Worm (Caenorhabditis elegans): ENCODE measurements around the gene C05D9.4.

DNA sequence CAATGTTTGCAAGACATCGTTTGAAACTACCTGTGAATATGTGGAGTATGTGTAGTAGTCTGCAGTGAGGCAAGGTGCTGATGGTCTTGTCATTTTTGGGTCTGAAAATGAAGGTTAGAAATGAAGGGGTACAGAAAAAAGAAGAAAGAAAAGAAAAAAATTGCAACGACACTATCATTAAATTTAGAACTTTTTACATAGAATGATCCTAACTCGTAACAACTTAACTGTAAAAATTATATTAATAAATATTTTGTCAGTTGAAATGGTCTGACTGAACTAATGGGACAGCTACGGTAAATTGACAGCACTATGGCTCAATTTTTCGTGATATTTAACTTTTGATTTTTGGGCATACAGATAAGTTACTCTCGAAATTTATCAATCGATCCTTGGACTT, 11.4 kb downstream of the C05D9.4 start, which contains the start of gene C05D9.7:
- TF ChIP-seq ztf-11 (tag; optimal IDR thresholded peaks at IDR 0.05) = no peak
- TF ChIP-seq nhr-28 (tag; optimal IDR thresholded peaks at IDR 0.05) = no peak
- TF ChIP-seq ham-2 (GFP tag; optimal IDR thresholded peaks at IDR 0.05) = no peak
- no peak for TF ChIP-seq unc-62 (GFP tag; optimal IDR thresholded peaks at IDR 0.05)
- no peak for TF ChIP-seq lin-13 (tag; optimal IDR thresholded peaks at IDR 0.05)
- no peak for TF ChIP-seq unc-39 (tag; optimal IDR thresholded peaks at IDR 0.05)
- TF ChIP-seq ceh-83 (GFP tag; optimal IDR thresholded peaks at IDR 0.05) = no peak
- TF ChIP-seq snpc-4 (tag; optimal IDR thresholded peaks at IDR 0.05) = no peak
- no peak for TF ChIP-seq drap-1 (GFP tag; optimal IDR thresholded peaks at IDR 0.05)
- TF ChIP-seq elt-3 (tag; optimal IDR thresholded peaks at IDR 0.05) = no peak
- TF ChIP-seq elt-1 (tag; optimal IDR thresholded peaks at IDR 0.05; ENCODE audit: borderline replicate concordance, insufficient read depth) = no peak

Data from whole organism, mixed stage, embryonic.